Worm (Caenorhabditis elegans) whole organism, late embryonic: ENCODE data around the gene T14G12.6.

ENCODE experiments used
- F13H6.1 ChIP-seq: sonication (generic microtip); optimal IDR thresholded peaks from 2 replicates; lab custom pipeline; 2016; ENCODE audit warnings: missing genetic modification characterization, missing compliant biosample characterization
- Y22D7AL.16 ChIP-seq: sonication (generic microtip); optimal IDR thresholded peaks from 2 replicates; lab custom pipeline; 2016; ENCODE audit warnings: missing genetic modification characterization, missing compliant biosample characterization
- ceh-2 ChIP-seq: sonication (generic microtip); optimal IDR thresholded peaks from 2 replicates; lab custom pipeline; 2016; ENCODE audit warnings: missing genotype, missing genetic modification characterization, missing compliant biosample characterization
- ceh-34 ChIP-seq: sonication (generic microtip); optimal IDR thresholded peaks from 2 replicates; lab custom pipeline; 2016; ENCODE audit warnings: mild to moderate bottlenecking, missing genetic modification characterization, missing compliant biosample characterization
- ceh-9 ChIP-seq: sonication (generic microtip); optimal IDR thresholded peaks from 2 replicates; lab custom pipeline; 2016; ENCODE audit warnings: mild to moderate bottlenecking, missing genetic modification characterization, inconsistent platforms, missing compliant biosample characterization
- dve-1 ChIP-seq: sonication (generic microtip); optimal IDR thresholded peaks from 2 replicates; lab custom pipeline; 2017; ENCODE audit warnings: antibody characterized with exemption, mild to moderate bottlenecking, missing genetic modification characterization, missing compliant biosample characterization
- gmeb-2 ChIP-seq: sonication (generic microtip); optimal IDR thresholded peaks from 2 replicates; lab custom pipeline; 2016; ENCODE audit warnings: missing genetic modification characterization, inconsistent platforms, missing compliant biosample characterization
- hlh-15 ChIP-seq: sonication (generic microtip); optimal IDR thresholded peaks from 2 replicates; lab custom pipeline; 2016; ENCODE audit warnings: missing genetic modification characterization, missing compliant biosample characterization
- lim-6 ChIP-seq: sonication (generic microtip); optimal IDR thresholded peaks from 2 replicates; lab custom pipeline; 2016; ENCODE audit warnings: missing genetic modification characterization, missing compliant biosample characterization
- nfya-1 ChIP-seq: sonication (generic microtip); optimal IDR thresholded peaks from 2 replicates; lab custom pipeline; 2017; ENCODE audit warnings: missing genetic modification characterization, mild to moderate bottlenecking, missing compliant biosample characterization, antibody characterized with exemption, moderate library complexity
- pqm-1 ChIP-seq: sonication (generic microtip); optimal IDR thresholded peaks from 2 replicates; lab custom pipeline; 2016; ENCODE audit warnings: missing genetic modification characterization, missing compliant biosample characterization
- sox-4 ChIP-seq: sonication (generic microtip); optimal IDR thresholded peaks from 2 replicates; lab custom pipeline; 2017; ENCODE audit warnings: mild to moderate bottlenecking, missing genetic modification characterization, inconsistent platforms, missing compliant biosample characterization
- unc-55 ChIP-seq: sonication (generic microtip); optimal IDR thresholded peaks from 2 replicates; lab custom pipeline; 2017; ENCODE audit warnings: missing biosample characterization, missing genetic modification reagents, missing genetic modification characterization
- unc-86 ChIP-seq: sonication (generic microtip); optimal IDR thresholded peaks from 2 replicates; lab custom pipeline; 2016; ENCODE audit warnings: missing genetic modification characterization, missing compliant biosample characterization

DNA sequence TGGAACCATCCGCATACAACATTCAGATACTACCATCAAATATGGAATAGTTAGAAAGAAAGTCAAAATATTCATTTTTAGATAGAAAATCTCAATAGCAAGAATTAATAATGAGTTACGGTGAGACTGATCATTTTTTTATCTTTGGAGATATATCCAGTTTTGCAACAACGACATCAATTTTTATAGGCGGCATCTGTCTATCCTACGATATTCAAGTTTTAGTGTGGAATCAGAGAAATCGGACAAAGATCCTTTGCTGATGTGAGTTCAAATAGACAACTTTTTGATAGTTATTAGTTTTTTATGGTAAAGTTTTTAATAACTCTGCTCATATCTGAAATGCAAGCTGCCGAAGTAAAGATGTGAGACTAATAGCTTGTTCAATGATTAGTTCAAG, 7.3 kb upstream of the T14G12.6 start, which contains the start of gene F47B7.4:
- TF ChIP-seq unc-55 (GFP tag; lab: Kevin White, UChicago) (no peak), F13H6.1 (no peak), ceh-2 (tag; lab: Kevin White, UChicago) (no peak), hlh-15 (tag; lab: Kevin White, UChicago) (no peak), dve-1 (tag; lab: Kevin White, UChicago) (no peak), sox-4 (tag; lab: Kevin White, UChicago) (no peak), ceh-9 (no peak), pqm-1 (no peak), nfya-1 (no peak), unc-86 (tag; lab: Kevin White, UChicago) (no peak), lim-6 (no peak), gmeb-2 (tag; lab: Kevin White, UChicago) (no peak), Y22D7AL.16 (no peak), ceh-34 (tag; lab: Kevin White, UChicago) (no peak)
